Worm (Caenorhabditis elegans) whole organism, early embryonic: Measurements from ENCODE around the gene xbp-1.

Experiments used
- B0310.2 ChIP-seq: sonication (generic microtip); optimal IDR thresholded peaks from 2 replicates; lab custom pipeline; 2016; ENCODE audit warnings: mild to moderate bottlenecking, missing genetic modification characterization, missing compliant biosample characterization
- F13C5.2 ChIP-seq: sonication (generic microtip); optimal IDR thresholded peaks from 2 replicates; lab custom pipeline; 2017; ENCODE audit warnings: mild to moderate bottlenecking, missing genetic modification characterization, inconsistent platforms, missing compliant biosample characterization
- aly-1 ChIP-seq: sonication (generic microtip); optimal IDR thresholded peaks from 2 replicates; lab custom pipeline; 2016; ENCODE audit warnings: missing genetic modification characterization, missing compliant biosample characterization
- ama-1 ChIP-seq: fragments of 150-350 bp; optimal IDR thresholded peaks from 2 replicates; lab custom pipeline; 2014
- ceh-13 ChIP-seq: fragments of 200-800 bp; sonication (Bioruptor generic); optimal IDR thresholded peaks from 2 replicates; lab custom pipeline; 2018; ENCODE audit warnings: mild to moderate bottlenecking, missing genetic modification characterization, missing compliant biosample characterization
- ceh-36 ChIP-seq: sonication (generic microtip); optimal IDR thresholded peaks from 2 replicates; lab custom pipeline; 2016; ENCODE audit warnings: missing genetic modification characterization, inconsistent platforms, missing compliant biosample characterization
- ets-7 ChIP-seq: sonication (generic microtip); optimal IDR thresholded peaks from 2 replicates; lab custom pipeline; 2016; ENCODE audit warnings: missing genotype, missing genetic modification characterization, missing compliant biosample characterization
- flt-1 ChIP-seq: fragments of 200-800 bp; sonication (Bioruptor generic); IDR thresholded peaks from 2 replicates; pipeline ENCODE4 v1.3.6; 2022; ENCODE audit warnings: missing genetic modification characterization, missing compliant biosample characterization
- hmbx-1 ChIP-seq: sonication (generic microtip); optimal IDR thresholded peaks from 2 replicates; lab custom pipeline; 2016; ENCODE audit warnings: mild to moderate bottlenecking, missing genetic modification characterization, missing compliant biosample characterization
- hmg-4 ChIP-seq: fragments of 200-800 bp; sonication (Bioruptor generic); optimal IDR thresholded peaks from 2 replicates; lab custom pipeline; 2018; ENCODE audit warnings: mild to moderate bottlenecking, missing genetic modification characterization, missing compliant biosample characterization
- hnd-1 ChIP-seq: sonication (generic microtip); optimal IDR thresholded peaks from 2 replicates; lab custom pipeline; 2016; ENCODE audit warnings: missing genetic modification characterization, missing compliant biosample characterization
- pes-1 ChIP-seq: fragments of 200-800 bp; sonication (Bioruptor generic); IDR thresholded peaks from 2 replicates; pipeline ENCODE4 v1.3.6; 2022; ENCODE audit warnings: missing genetic modification reagents, missing genetic modification characterization, missing compliant biosample characterization
- scrt-1 ChIP-seq: fragments of 200-800 bp; sonication (Bioruptor generic); IDR thresholded peaks from 2 replicates; pipeline ENCODE4 v1.3.6; 2022; ENCODE audit warnings: missing genetic modification characterization, missing compliant biosample characterization
- sea-1 ChIP-seq: fragments of 200-800 bp; sonication (Bioruptor generic); conservative IDR thresholded peaks from 2 replicates; pipeline ENCODE4 v1.3.6; 2022; ENCODE audit warnings: missing genetic modification characterization, missing compliant biosample characterization
- tbx-11 ChIP-seq: fragments of 200-800 bp; sonication (Bioruptor generic); IDR thresholded peaks from 2 replicates; pipeline ENCODE4 v1.3.6; 2022; ENCODE audit warnings: missing genetic modification characterization, missing compliant biosample characterization
- tbx-37 ChIP-seq: fragments of 200-800 bp; sonication (Bioruptor generic); conservative IDR thresholded peaks from 2 replicates; pipeline ENCODE4 v1.3.6; 2022; ENCODE audit warnings: missing genetic modification reagents, missing genetic modification characterization, missing compliant biosample characterization
- tra-4 ChIP-seq: sonication (generic microtip); optimal IDR thresholded peaks from 2 replicates; lab custom pipeline; 2017; ENCODE audit warnings: missing genetic modification characterization, missing compliant biosample characterization

The xbp-1 gene

DNA sequence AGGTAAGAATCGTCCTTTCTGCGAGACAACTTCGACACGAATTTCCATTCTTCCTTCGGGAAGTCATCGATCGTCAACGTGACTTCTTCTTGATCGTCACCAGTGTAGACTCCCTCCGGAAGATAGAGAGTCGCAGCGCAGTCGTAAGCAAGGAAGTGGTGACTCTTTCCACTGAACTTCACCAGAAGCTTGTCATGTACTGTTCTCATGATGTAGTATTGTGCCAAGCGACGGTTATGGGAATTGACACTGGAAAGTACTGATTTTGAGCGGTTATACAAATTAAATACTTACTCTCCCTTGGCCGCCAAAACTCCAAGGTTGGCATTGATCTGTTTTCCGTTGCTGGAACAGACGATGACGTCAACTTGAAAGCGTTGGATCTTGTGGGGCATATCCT is 18.1 kb upstream of the xbp-1 start:
- no peak for TF ChIP-seq pes-1 (GFP tag; lab: Robert Waterston, UW)
- no peak for TF ChIP-seq hmbx-1 (tag; lab: Kevin White, UChicago)
- no peak for TF ChIP-seq ets-7
- TF ChIP-seq sea-1 (GFP tag; lab: Robert Waterston, UW): no peak

DNA sequence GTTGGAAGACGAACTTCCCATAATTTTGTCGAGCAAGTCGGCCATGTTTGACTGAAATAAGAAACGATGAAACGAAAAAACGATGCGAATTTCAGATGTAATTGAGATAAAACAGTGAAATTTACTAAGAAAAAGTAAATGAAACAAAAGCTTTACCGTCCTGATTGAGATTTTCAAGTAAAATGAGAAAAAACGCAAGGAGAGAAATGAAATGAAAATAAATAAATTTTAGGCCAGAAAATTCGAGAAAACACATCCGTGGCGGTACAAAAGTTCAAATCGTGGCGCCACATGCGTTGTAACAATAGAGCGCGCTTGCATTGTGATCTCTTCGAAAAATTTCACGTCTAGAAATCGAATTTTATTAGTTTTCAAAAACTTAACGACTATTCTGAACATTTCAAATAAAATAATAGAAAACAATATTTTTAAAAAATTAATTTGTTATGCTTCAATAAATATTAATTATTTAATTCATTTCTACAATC is 17.5 kb upstream of the xbp-1 start, which contains the start of the genes hrde-1 and C16C10.13:
TSS of gene hrde-1 (minus strand) at position 51 of the 488 bp plus-strand sequence.
TSS of gene C16C10.13 (plus strand) at position 332 of the 488 bp plus-strand sequence.
- no peak for TF ChIP-seq aly-1 (tag; lab: Kevin White, UChicago)
- no peak for TF ChIP-seq scrt-1 (GFP tag; lab: Robert Waterston, UW)
- TF ChIP-seq hmbx-1 (tag; lab: Kevin White, UChicago): no peak
- no peak for TF ChIP-seq hmg-4 (GFP tag; lab: Kevin White, UChicago)
- TF ChIP-seq tbx-11: no peak
- TF ChIP-seq ceh-36 (tag; lab: Kevin White, UChicago): no peak
- no peak for TF ChIP-seq flt-1 (GFP tag; lab: Robert Waterston, UW)

DNA sequence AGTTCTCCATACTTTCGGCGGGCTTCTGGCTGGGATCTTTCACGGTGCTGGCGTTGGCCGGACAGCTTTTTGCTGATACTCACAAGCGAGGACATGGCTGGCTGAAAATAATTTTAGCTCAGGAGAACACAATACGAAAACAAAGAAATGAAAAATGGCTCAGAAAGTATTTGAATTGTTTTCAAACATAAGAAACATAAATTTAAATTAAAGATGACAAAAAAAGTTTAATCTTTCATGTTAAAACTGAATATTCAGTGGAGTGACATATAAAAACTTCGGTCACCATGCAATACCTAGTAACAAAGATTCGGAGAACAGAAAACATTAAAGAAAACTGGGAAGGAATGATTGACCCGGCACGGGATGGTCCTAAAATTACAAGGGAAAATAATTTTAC is 15.0 kb upstream of the xbp-1 start, which contains the start of gene C16C10.2:
TSS of gene C16C10.2 (minus strand) at position 101 of the 400 bp plus-strand sequence.
- TF ChIP-seq hnd-1 (tag; lab: Kevin White, UChicago) (no peak), F13C5.2 (no peak), ceh-36 (tag; lab: Kevin White, UChicago) (no peak), pes-1 (GFP tag; lab: Robert Waterston, UW) (no peak), ets-7 (no peak)

DNA sequence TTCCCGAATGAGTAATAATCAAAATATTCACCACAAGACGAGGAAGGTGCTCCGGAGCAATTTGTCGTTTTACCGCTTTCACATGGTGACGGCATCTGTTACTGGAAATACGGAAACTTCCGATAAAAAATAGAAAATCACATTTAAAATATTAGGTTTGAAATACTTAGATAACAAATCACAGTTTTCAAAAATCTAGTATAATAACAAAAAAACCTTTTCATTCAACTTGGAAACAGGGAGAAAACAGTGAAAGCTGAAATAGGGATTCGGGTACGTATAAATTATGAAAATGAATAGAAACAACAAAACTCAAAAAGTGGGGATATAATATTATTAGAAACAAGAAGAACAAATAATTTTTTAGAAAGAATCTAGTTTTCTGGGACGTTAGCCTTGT is 12.3 kb upstream of the xbp-1 start, which contains the start of gene C16C10.1:
TSS of gene C16C10.1 (minus strand) at position 101 of the 400 bp plus-strand sequence.
- TF ChIP-seq ceh-13 (GFP tag; lab: Kevin White, UChicago) (no peak), tbx-11 (no peak), ama-1 (lab: Kevin White, UChicago) (no peak), B0310.2 (tag; lab: Kevin White, UChicago) (no peak)

DNA sequence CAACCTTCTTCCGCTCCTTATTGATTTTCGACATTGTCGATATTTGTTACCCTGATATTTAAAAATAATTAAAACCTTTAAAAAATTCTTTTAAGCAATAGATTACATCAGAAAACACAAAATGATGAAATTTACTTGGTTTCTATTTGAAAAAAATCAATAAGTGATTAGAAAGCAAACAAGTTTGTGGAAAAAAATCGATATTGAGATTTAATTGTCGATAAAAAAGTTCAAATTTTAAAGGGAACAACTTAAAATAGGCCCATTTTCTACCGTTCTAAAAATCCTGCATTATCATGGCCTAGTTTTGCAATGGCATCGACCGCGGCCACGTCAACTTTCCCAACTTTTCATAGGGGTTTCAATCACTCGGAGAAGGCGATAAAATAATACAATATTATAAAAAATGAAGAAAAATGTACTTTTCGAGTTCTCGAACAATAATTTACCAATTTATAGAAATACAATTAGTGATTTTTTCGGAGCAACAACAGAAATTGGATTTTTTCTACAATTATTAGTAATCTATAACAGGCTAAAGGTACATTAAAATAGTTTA is 6.8 kb upstream of the xbp-1 start, which contains the start of gene lars-1:
TSS of gene lars-1 (minus strand) at position 51 of the 559 bp plus-strand sequence.
- TF ChIP-seq tbx-37 (no peak), tra-4 (tag; lab: Kevin White, UChicago) (no peak), tbx-11 (no peak), sea-1 (GFP tag; lab: Robert Waterston, UW) (no peak), ama-1 (lab: Kevin White, UChicago) (no peak), flt-1 (GFP tag; lab: Robert Waterston, UW) (no peak), ceh-36 (tag; lab: Kevin White, UChicago) (no peak), ets-7 (no peak), hnd-1 (tag; lab: Kevin White, UChicago) (no peak), hmg-4 (GFP tag; lab: Kevin White, UChicago) (no peak)

DNA sequence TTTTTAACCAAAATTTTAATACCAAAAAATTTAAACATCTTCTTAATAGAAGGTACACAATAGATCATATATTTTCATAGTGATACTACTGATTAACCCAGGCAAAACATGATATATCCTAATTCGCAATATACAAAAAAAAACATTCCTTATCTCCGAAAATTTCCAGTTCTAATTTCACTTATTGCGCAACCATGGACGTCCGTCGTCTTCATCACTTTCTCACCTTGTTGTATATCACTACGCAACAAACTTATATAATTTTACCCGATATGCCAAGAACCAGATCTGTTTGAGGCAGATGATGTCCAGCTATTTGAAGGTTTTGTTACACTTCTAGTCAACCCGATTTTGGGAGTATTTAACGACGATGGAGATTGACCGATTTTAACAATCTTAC is 5.8 kb upstream of the xbp-1 start, which contains the start of gene R74.2:
TSS of gene R74.2 (plus strand) at position 316 of the 400 bp plus-strand sequence.
- TF ChIP-seq tbx-11: no peak
- no peak for TF ChIP-seq aly-1 (tag; lab: Kevin White, UChicago)

DNA sequence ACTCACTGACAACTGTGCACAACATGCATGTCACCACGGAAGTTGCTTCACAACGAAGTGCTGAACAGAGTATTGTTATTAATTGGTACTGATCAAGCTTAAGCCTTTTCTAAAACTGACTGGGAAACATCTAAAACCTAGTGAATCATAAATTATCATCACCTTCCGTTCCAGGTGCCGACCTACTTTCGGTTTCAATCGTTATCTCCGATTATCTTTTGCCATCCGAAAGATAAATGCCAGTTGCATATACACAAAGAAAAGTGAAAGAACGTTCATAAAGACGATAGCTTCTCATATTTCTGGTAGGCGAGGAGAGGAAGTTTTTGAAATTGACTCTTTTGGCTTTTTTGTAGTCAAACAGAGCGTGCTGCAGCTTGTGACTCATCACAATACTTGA is 4.0 kb upstream of the xbp-1 start:
- no peak for TF ChIP-seq ets-7

DNA sequence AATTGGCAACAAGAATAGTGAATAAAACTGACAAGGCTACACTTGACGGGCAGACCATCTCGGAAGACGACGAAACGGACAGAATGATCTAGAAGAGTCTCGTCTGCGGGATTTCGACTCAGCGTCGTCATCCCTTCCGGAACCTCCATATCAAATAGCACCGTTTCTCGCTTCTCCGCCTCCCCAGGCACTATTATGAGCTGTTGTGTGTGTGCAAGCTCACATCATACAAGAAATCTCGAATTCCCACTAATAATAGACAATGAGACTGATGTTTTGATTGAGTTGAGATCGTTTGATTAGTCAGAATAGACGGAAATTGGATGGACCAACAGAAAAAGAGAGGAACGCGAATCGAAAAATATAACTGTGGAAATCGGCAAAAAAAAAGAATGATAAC is 3.4 kb upstream of the xbp-1 start, which contains the start of gene spp-28:
TSS of gene spp-28 (minus strand) at position 101 of the 400 bp plus-strand sequence.
- TF ChIP-seq aly-1 (tag; lab: Kevin White, UChicago) (no peak), sea-1 (GFP tag; lab: Robert Waterston, UW) (no peak), ceh-36 (tag; lab: Kevin White, UChicago) (no peak), tbx-37 (no peak), hmg-4 (GFP tag; lab: Kevin White, UChicago) (no peak)

DNA sequence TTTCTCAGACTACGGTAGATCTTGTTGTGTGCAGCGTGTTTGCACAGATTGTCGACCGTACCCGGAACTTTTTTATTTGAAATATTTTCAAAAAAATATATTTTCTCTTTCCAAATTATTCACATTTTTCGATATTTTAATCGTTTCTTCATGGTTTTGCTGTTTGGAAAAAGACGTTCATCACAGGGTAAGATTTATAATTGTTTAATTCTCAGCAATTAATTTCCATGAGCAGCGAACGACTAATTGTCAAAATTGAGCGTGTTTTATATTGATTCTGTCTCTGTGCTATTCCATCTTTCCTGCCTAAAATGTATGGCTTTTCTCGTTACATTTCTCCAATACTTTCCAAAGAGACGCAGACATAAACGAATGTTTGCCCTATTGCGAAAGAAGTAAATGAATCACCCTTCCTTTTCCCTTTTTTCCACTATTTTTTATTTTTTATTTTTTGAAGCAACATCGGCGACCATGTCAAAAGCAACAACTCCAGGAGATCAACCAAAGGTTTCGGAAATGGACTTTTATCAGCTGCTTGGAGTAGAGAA is 2.4 kb upstream of the xbp-1 start, which contains the start of gene dnj-16:
TSS of gene dnj-16 (plus strand) at position 51 of the 548 bp plus-strand sequence.
- no peak for TF ChIP-seq aly-1 (tag; lab: Kevin White, UChicago)
- no peak for TF ChIP-seq sea-1 (GFP tag; lab: Robert Waterston, UW)
- peak; percentile 9 for TF ChIP-seq F13C5.2
- TF ChIP-seq tbx-37: no peak
